Worm (Caenorhabditis elegans) whole organism, L4 larva: ENCODE data around the gene Y62E10A.3.
A peak's percentile ranks its signal among the peaks of the same experiment; 100 is the strongest.

ENCODE experiments used
- F37D6.2 ChIP-seq: sonication (generic microtip); optimal IDR thresholded peaks from 2 replicates; lab custom pipeline; 2016; ENCODE audit warnings: mild to moderate bottlenecking, missing genetic modification characterization, missing compliant biosample characterization
- F49E8.2 ChIP-seq: sonication (generic microtip); optimal IDR thresholded peaks from 2 replicates; lab custom pipeline; 2016; ENCODE audit warnings: missing compliant biosample characterization, mild to moderate bottlenecking, missing genetic modification characterization, borderline replicate concordance
- Y75B8A.6 ChIP-seq: fragments of 200-800 bp; sonication (Bioruptor generic); IDR thresholded peaks from 2 replicates; pipeline ENCODE4 v1.3.6; 2022; ENCODE audit warnings: missing genetic modification reagents, missing genetic modification characterization, missing compliant biosample characterization
- ZK337.2 ChIP-seq: fragments of 200-800 bp; sonication (Bioruptor generic); IDR thresholded peaks from 2 replicates; pipeline ENCODE4 v1.3.6; 2022; ENCODE audit warnings: missing genetic modification reagents, missing genetic modification characterization, missing compliant biosample characterization
- ZK546.5 ChIP-seq, 2 experiments: sonication (generic microtip); optimal IDR thresholded peaks; 2 replicates each; lab custom pipeline; 2017; ENCODE audit warnings: missing biosample characterization in 2 of 2, missing genetic modification characterization in 2 of 2
- aha-1 ChIP-seq: fragments of 150-350 bp; peaks from one replicate; lab custom pipeline; 2014; ENCODE audit warnings: missing biosample characterization, missing genetic modification characterization
- ama-1 ChIP-seq: fragments of 150-350 bp; optimal IDR thresholded peaks from 2 replicates; lab custom pipeline; 2014; ENCODE audit warnings: inconsistent platforms, mixed read lengths
- arid-1 ChIP-seq: fragments of 200-800 bp; sonication (Bioruptor generic); conservative IDR thresholded peaks from 2 replicates; pipeline ENCODE4 v1.3.6; 2022; ENCODE audit warnings: missing genetic modification reagents, missing genetic modification characterization, missing compliant biosample characterization
- ceh-20 ChIP-seq: fragments of 200-800 bp; sonication (Bioruptor generic); IDR thresholded peaks from 2 replicates; pipeline ENCODE4 v1.3.6; 2022; ENCODE audit warnings: missing genetic modification reagents, missing genetic modification characterization, missing compliant biosample characterization
- daf-19 ChIP-seq: fragments of 200-800 bp; sonication (Bioruptor generic); conservative IDR thresholded peaks from 2 replicates; pipeline ENCODE4 v1.3.6; 2022; ENCODE audit warnings: missing genetic modification characterization, missing compliant biosample characterization
- daf-8 ChIP-seq: fragments of 200-800 bp; sonication (Bioruptor generic); IDR thresholded peaks from 2 replicates; pipeline ENCODE4 v1.3.6; 2022; ENCODE audit warnings: missing genetic modification characterization, missing compliant biosample characterization
- dmd-6 ChIP-seq: fragments of 200-800 bp; sonication (Bioruptor generic); IDR thresholded peaks from 2 replicates; pipeline ENCODE4 v1.3.6; 2022; ENCODE audit warnings: missing genetic modification reagents, missing genetic modification characterization, missing compliant biosample characterization
- dmd-8 ChIP-seq: fragments of 200-800 bp; sonication (Bioruptor generic); IDR thresholded peaks from 2 replicates; pipeline ENCODE4 v1.3.6; 2022; ENCODE audit warnings: missing genetic modification characterization, missing compliant biosample characterization
- egl-27 ChIP-seq: sonication (generic microtip); optimal IDR thresholded peaks from 3 replicates; lab custom pipeline; 2017; ENCODE audit warnings: missing biosample characterization, missing genetic modification reagents, missing genetic modification characterization
- gei-8 ChIP-seq: fragments of 200-800 bp; sonication (Bioruptor generic); optimal IDR thresholded peaks from 2 replicates; lab custom pipeline; 2018; ENCODE audit warnings: mild to moderate bottlenecking, missing genetic modification characterization, missing compliant biosample characterization
- hif-1 ChIP-seq, 2 experiments: sonication (generic microtip); optimal IDR thresholded peaks; 2 replicates each; lab custom pipeline; 2016 to 2017; ENCODE audit warnings: missing compliant biosample characterization in 2 of 2, missing genetic modification characterization in 2 of 2, missing genetic modification reagents in 2 of 2, missing genotype in 2 of 2, mild to moderate bottlenecking in 1 of 2
- hlh-11 ChIP-seq: fragments of 200-800 bp; sonication (Bioruptor generic); optimal IDR thresholded peaks from 2 replicates; lab custom pipeline; 2018; ENCODE audit warnings: mild to moderate bottlenecking, missing genetic modification characterization, missing compliant biosample characterization
- lin-29 ChIP-seq: fragments of 200-800 bp; sonication (Bioruptor generic); IDR thresholded peaks from 2 replicates; pipeline ENCODE4 v1.3.6; 2022; ENCODE audit warnings: missing genetic modification reagents, missing genetic modification characterization, missing compliant biosample characterization
- lin-38 ChIP-seq: fragments of 200-800 bp; sonication (Bioruptor generic); IDR thresholded peaks from 2 replicates; pipeline ENCODE4 v1.3.6; 2022; ENCODE audit warnings: missing genetic modification reagents, missing genetic modification characterization, missing compliant biosample characterization
- lin-39 ChIP-seq: fragments of 150-350 bp; optimal IDR thresholded peaks from 2 replicates; lab custom pipeline; 2014; ENCODE audit warnings: missing biosample characterization, missing genetic modification reagents, missing genetic modification characterization
- madf-5 ChIP-seq, 2 experiments: fragments of 200-800 bp; sonication (Bioruptor generic); IDR thresholded peaks; 2 replicates each; pipeline ENCODE4 v1.3.6; 2022; ENCODE audit warnings: missing compliant biosample characterization in 2 of 2, missing genetic modification characterization in 2 of 2
- madf-9 ChIP-seq: fragments of 200-800 bp; sonication (Bioruptor generic); conservative IDR thresholded peaks from 2 replicates; pipeline ENCODE4 v1.3.6; 2022; ENCODE audit warnings: missing genetic modification reagents, missing genetic modification characterization, missing compliant biosample characterization
- mxl-2 ChIP-seq: fragments of 200-800 bp; sonication (Bioruptor generic); conservative IDR thresholded peaks from 2 replicates; pipeline ENCODE4 v1.3.6; 2022; ENCODE audit warnings: missing genetic modification reagents, missing genetic modification characterization, missing compliant biosample characterization
- nhr-111 ChIP-seq: fragments of 200-800 bp; sonication (Bioruptor generic); optimal IDR thresholded peaks from 2 replicates; lab custom pipeline; 2018; ENCODE audit warnings: mild to moderate bottlenecking, missing genetic modification characterization, missing compliant biosample characterization
- nhr-25 ChIP-seq: sonication (generic microtip); optimal IDR thresholded peaks from 2 replicates; lab custom pipeline; 2017; ENCODE audit warnings: missing genetic modification characterization, mild to moderate bottlenecking, missing compliant biosample characterization, antibody characterized with exemption, moderate library complexity, borderline replicate concordance; ENCODE audit not compliant: insufficient read depth
- nhr-28 ChIP-seq: fragments of 150-350 bp; optimal IDR thresholded peaks from 2 replicates; lab custom pipeline; 2014; ENCODE audit warnings: missing biosample characterization, missing genetic modification characterization
- nhr-41 ChIP-seq: fragments of 200-800 bp; sonication (Bioruptor generic); IDR thresholded peaks from 2 replicates; pipeline ENCODE4 v1.3.6; 2022; ENCODE audit warnings: missing genetic modification reagents, missing genetic modification characterization, missing compliant biosample characterization
- nhr-42 ChIP-seq: fragments of 200-800 bp; sonication (Bioruptor generic); IDR thresholded peaks from 2 replicates; pipeline ENCODE4 v1.3.6; 2022; ENCODE audit warnings: missing genetic modification characterization, missing compliant biosample characterization
- nhr-6 ChIP-seq: fragments of 150-350 bp; optimal IDR thresholded peaks from 2 replicates; lab custom pipeline; 2014; ENCODE audit warnings: missing biosample characterization, missing genetic modification characterization
- nhr-77 ChIP-seq: fragments of 150-350 bp; optimal IDR thresholded peaks from 2 replicates; lab custom pipeline; 2014; ENCODE audit warnings: missing biosample characterization, missing genetic modification characterization
- pha-4 ChIP-seq, 2 experiments: fragments of 150-350 bp in 1 of 2; fragments of 200-800 bp in 1 of 2; sonication (Bioruptor generic) in 1 of 2; IDR thresholded peaks in 1 of 2; optimal IDR thresholded peaks in 1 of 2; 2 replicates each; pipeline versions ENCODE4 v1.3.6 to Lab custom; 2014 to 2022; ENCODE audit warnings: missing genetic modification characterization in 2 of 2, missing genetic modification reagents in 2 of 2, missing biosample characterization in 1 of 2, missing compliant biosample characterization in 1 of 2
- spr-1 ChIP-seq: sonication (generic microtip); optimal IDR thresholded peaks from 2 replicates; lab custom pipeline; 2016; ENCODE audit warnings: mild to moderate bottlenecking, missing genetic modification characterization, missing compliant biosample characterization
- unc-130 ChIP-seq: sonication (generic microtip); optimal IDR thresholded peaks from 2 replicates; lab custom pipeline; 2016; ENCODE audit warnings: missing genetic modification reagents, missing genetic modification characterization, missing compliant biosample characterization
- unc-62 ChIP-seq, 3 experiments: fragments of 150-350 bp in 1 of 3; sonication (generic microtip); optimal IDR thresholded peaks in 2 of 3; peaks in 1 of 3; 1 replicate in 1 of 3; 2 replicates in 2 of 3; lab custom pipeline; 2014 to 2017; ENCODE audit warnings: missing biosample characterization in 3 of 3, missing genetic modification characterization in 3 of 3, missing genetic modification reagents in 3 of 3, missing genotype in 1 of 3
- vab-7 ChIP-seq: fragments of 200-800 bp; sonication (Bioruptor generic); IDR thresholded peaks from 2 replicates; pipeline ENCODE4 v1.3.6; 2022; ENCODE audit warnings: missing genetic modification reagents, missing genetic modification characterization, missing compliant biosample characterization
- zag-1 ChIP-seq: fragments of 150-350 bp; optimal IDR thresholded peaks from 2 replicates; lab custom pipeline; 2014; ENCODE audit warnings: missing biosample characterization, missing genetic modification characterization
- zip-2 ChIP-seq: fragments of 150-350 bp; optimal IDR thresholded peaks from 2 replicates; lab custom pipeline; 2014; ENCODE audit warnings: missing biosample characterization, missing genetic modification characterization
- ztf-7 ChIP-seq: fragments of 150-350 bp; optimal IDR thresholded peaks from 2 replicates; lab custom pipeline; 2014; ENCODE audit warnings: missing biosample characterization, missing genetic modification characterization

Gene Y62E10A.3

ce11 chrIV:13360144-13360543 lies at the start of gene Y62E10A.3:
Gene Y62E10A.3 (minus strand): TSS chrIV:13360244.
- TF ChIP-seq egl-27 (tag; lab: Kevin White, UChicago) (no peak), zag-1 (tag; lab: Kevin White, UChicago) (no peak), ama-1 (lab: Kevin White, UChicago) (no peak), nhr-28 (no peak), daf-8 (GFP tag; lab: Robert Waterston, UW) (no peak), pha-4 (GFP tag; IDR thresholded peaks at IDR 0.05; lab: Robert Waterston, UW) (no peak), pha-4 (tag; optimal IDR thresholded peaks at IDR 0.05; lab: Kevin White, UChicago) (no peak), nhr-25 (no peak), nhr-111 (GFP tag; lab: Kevin White, UChicago) (no peak), nhr-77 (no peak), dmd-6 (no peak), hlh-11 (tag; lab: Kevin White, UChicago) (no peak), nhr-41 (GFP tag; lab: Robert Waterston, UW) (no peak)

- no peak for TF ChIP-seq madf-9 (GFP tag; lab: Robert Waterston, UW)
- TF ChIP-seq unc-62 (GFP tag; optimal IDR thresholded peaks at IDR 0.05 in 1 of 2; lab: Kevin White, UChicago), result peak in 1 of 2 experiments; percentile 69
- TF ChIP-seq unc-62 (tag; optimal IDR thresholded peaks at IDR 0.05; lab: Kevin White, UChicago), result no peak
Observed at ce11 chrIV:13408018-13408417, 48.0 kb upstream of the Y62E10A.3 start, which contains the start of gene Y62E10A.19. Gene Y62E10A.19 (minus strand): TSS chrIV:13408306.

ce11 chrIV:13400456-13401364 lies 40.7 kb upstream of the Y62E10A.3 start, which contains the start of the genes memi-2 and cyp-31A5:
Gene memi-2 (minus strand): TSS chrIV:13400506.
Gene cyp-31A5 (plus strand): TSS chrIV:13401289.
- TF ChIP-seq unc-62 (GFP tag; optimal IDR thresholded peaks at IDR 0.05 in 1 of 2; lab: Kevin White, UChicago), result peak in 1 of 2 experiments; percentile 41
- no peak for TF ChIP-seq unc-62 (tag; optimal IDR thresholded peaks at IDR 0.05; lab: Kevin White, UChicago)
- peak; percentile 19 for TF ChIP-seq unc-130 (GFP tag; lab: Kevin White, UChicago)
- no peak for TF ChIP-seq nhr-42 (GFP tag; lab: Robert Waterston, UW)

ce11 chrIV:13398728-13399127 lies 38.7 kb upstream of the Y62E10A.3 start, which contains the start of gene Y62E10A.13:
Gene Y62E10A.13 (minus strand): TSS chrIV:13399053.
- TF ChIP-seq ZK337.2 (GFP tag; lab: Robert Waterston, UW) (no peak), nhr-6 (tag; lab: Kevin White, UChicago) (no peak), vab-7 (GFP tag; lab: Robert Waterston, UW) (no peak), lin-39 (tag; lab: Kevin White, UChicago) (no peak), lin-38 (GFP tag; lab: Robert Waterston, UW) (peak; percentile 42; the same call in 1 of the 2 replicates), zip-2 (no peak), F37D6.2 (no peak), nhr-41 (GFP tag; lab: Robert Waterston, UW) (no peak), hif-1 (tag; optimal IDR thresholded peaks at IDR 0.05; lab: Kevin White, UChicago) (no peak), F49E8.2 (peak; percentile 9), ZK546.5 (tag; optimal IDR thresholded peaks at IDR 0.05; lab: Kevin White, UChicago) (no peak), gei-8 (GFP tag; lab: Kevin White, UChicago) (no peak)

ce11 chrIV:13396375-13396774 lies 36.3 kb upstream of the Y62E10A.3 start:
- TF ChIP-seq nhr-41 (GFP tag; lab: Robert Waterston, UW), result no peak
- no peak for TF ChIP-seq lin-29
- peak; percentile 21 for TF ChIP-seq ztf-7
- peak; percentile 100 for TF ChIP-seq aha-1 (tag; lab: Kevin White, UChicago)
- no peak for TF ChIP-seq unc-130 (GFP tag; lab: Kevin White, UChicago)
- TF ChIP-seq zip-2, result no peak
- TF ChIP-seq arid-1, result no peak
- TF ChIP-seq daf-19 (GFP tag; lab: Robert Waterston, UW), result no peak
- TF ChIP-seq madf-9 (GFP tag; lab: Robert Waterston, UW), result no peak
- TF ChIP-seq Y75B8A.6 (GFP tag; lab: Robert Waterston, UW), result no peak
- no peak for TF ChIP-seq nhr-25
- no peak for TF ChIP-seq dmd-8 (GFP tag; lab: Robert Waterston, UW)
- TF ChIP-seq ceh-20, result no peak
- TF ChIP-seq nhr-77, result no peak
- no peak for TF ChIP-seq madf-5 (GFP tag; IDR thresholded peaks at IDR 0.05; lab: Robert Waterston, UW)
- TF ChIP-seq spr-1 (tag; lab: Kevin White, UChicago), result no peak
- peak; percentile 59; the same call in 1 of the 2 replicates for TF ChIP-seq mxl-2 (GFP tag; lab: Robert Waterston, UW)
- TF ChIP-seq vab-7 (GFP tag; lab: Robert Waterston, UW), result no peak
- no peak for TF ChIP-seq ZK337.2 (GFP tag; lab: Robert Waterston, UW)
- TF ChIP-seq unc-62 (GFP tag; optimal IDR thresholded peaks at IDR 0.05 in 1 of 2; lab: Kevin White, UChicago), result no peak
- TF ChIP-seq unc-62 (tag; optimal IDR thresholded peaks at IDR 0.05; lab: Kevin White, UChicago), result no peak
- TF ChIP-seq hlh-11 (tag; lab: Kevin White, UChicago), result peak; percentile 65
